Fruit fly (Drosophila melanogaster): ENCODE results near the gene Pgam5.

The Pgam5 gene

dm6 chrX:1849914-1850313 is 23.5 kb downstream of the Pgam5 start (continued):
- TF ChIP-seq jigr1 (GFP tag; IDR thresholded peaks at IDR 0.05): peak; percentile 27; the same call in 1 of the 3 replicates
- TF ChIP-seq CG10209 (GFP tag; optimal IDR thresholded peaks at IDR 0.05): peak; percentile 85
- peak in 1 of 2 experiments; percentile 58 for TF ChIP-seq Hr78 (GFP tag; optimal IDR thresholded peaks at IDR 0.05)
- no peak for TF ChIP-seq Nf-YA (GFP tag; IDR thresholded peaks at IDR 0.05)
- TF ChIP-seq oc (tag; optimal IDR thresholded peaks at IDR 0.05): peak; percentile 63
- TF ChIP-seq disco-r (GFP tag; optimal IDR thresholded peaks at IDR 0.05): peak; percentile 63
- TF ChIP-seq CG15601 (tag; optimal IDR thresholded peaks at IDR 0.05): peak; percentile 62
- TF ChIP-seq Fer3 (tag; optimal IDR thresholded peaks at IDR 0.05): peak; percentile 93
- TF ChIP-seq CG2120 (GFP tag; optimal IDR thresholded peaks at IDR 0.05): peak; percentile 95
- TF ChIP-seq esg (GFP tag; conservative IDR thresholded peaks at IDR 0.05): peak; percentile 67
- TF ChIP-seq pnt (GFP tag; optimal IDR thresholded peaks at IDR 0.05): peak; percentile 52
- peak; percentile 83 for TF ChIP-seq CG12299 (tag; optimal IDR thresholded peaks at IDR 0.05)
- TF ChIP-seq CG7839 (tag; optimal IDR thresholded peaks at IDR 0.05): peak; percentile 92
- TF ChIP-seq zf30C (GFP tag; optimal IDR thresholded peaks at IDR 0.05): peak; percentile 85
- peak; percentile 43 for TF ChIP-seq wor (GFP tag; IDR thresholded peaks at IDR 0.05)
- TF ChIP-seq tup (GFP tag; optimal IDR thresholded peaks at IDR 0.05): peak; percentile 70
- no peak for TF ChIP-seq CG17186 (GFP tag; optimal IDR thresholded peaks at IDR 0.05)
- no peak for TF ChIP-seq pros (GFP tag; optimal IDR thresholded peaks at IDR 0.05)
- TF ChIP-seq CG7372 (GFP tag; IDR thresholded peaks at IDR 0.05): peak; percentile 77
- peak; percentile 14 for TF ChIP-seq da (GFP tag; optimal IDR thresholded peaks at IDR 0.05)
- TF ChIP-seq Side (GFP tag; optimal IDR thresholded peaks at IDR 0.05): peak; percentile 68
- no peak for TF ChIP-seq CG11093 (GFP tag; IDR thresholded peaks at IDR 0.05)
- TF ChIP-seq Doc3 (GFP tag; IDR thresholded peaks at IDR 0.05; ENCODE audit: partially characterized antibody): no peak
- TF ChIP-seq CG9932 (GFP tag; IDR thresholded peaks at IDR 0.05): peak; percentile 83
- TF ChIP-seq CG42726 (GFP tag; IDR thresholded peaks at IDR 0.05; ENCODE audit: partially characterized antibody): no peak
- TF ChIP-seq cwo (GFP tag; optimal IDR thresholded peaks at IDR 0.05): peak; percentile 99
- peak; percentile 68 for TF ChIP-seq salm (tag; optimal IDR thresholded peaks at IDR 0.05)
- no peak for TF ChIP-seq Optix (GFP tag; IDR thresholded peaks at IDR 0.05)
- TF ChIP-seq Elba2 (GFP tag; optimal IDR thresholded peaks at IDR 0.05): no peak
- TF ChIP-seq MBD-R2 (GFP tag; IDR thresholded peaks at IDR 0.05): peak; percentile 63
- peak in 1 of 2 experiments; percentile 89 for TF ChIP-seq eve (GFP tag; optimal IDR thresholded peaks at IDR 0.05)
- TF ChIP-seq Antp (GFP tag; optimal IDR thresholded peaks at IDR 0.05): peak; percentile 56
- TF ChIP-seq CG10274 (GFP tag; optimal IDR thresholded peaks at IDR 0.05): peak; percentile 72
- no peak for TF ChIP-seq Gsc (GFP tag; IDR thresholded peaks at IDR 0.05)
- TF ChIP-seq Myb (GFP tag; optimal IDR thresholded peaks at IDR 0.05): peak; percentile 56
- no peak for TF ChIP-seq hbn (GFP tag; IDR thresholded peaks at IDR 0.05; ENCODE audit: partially characterized antibody)
- TF ChIP-seq Abd-B (GFP tag; optimal IDR thresholded peaks at IDR 0.05): peak; percentile 84
- peak; percentile 56 for TF ChIP-seq Oaz (GFP tag; IDR thresholded peaks at IDR 0.05)
- TF ChIP-seq CG15073 (GFP tag; optimal IDR thresholded peaks at IDR 0.05): no peak
- peak; percentile 45; the same call in 1 of the 2 replicates for TF ChIP-seq ttk (GFP tag; IDR thresholded peaks at IDR 0.05)
- TF ChIP-seq CG31224 (GFP tag; IDR thresholded peaks at IDR 0.05): peak; percentile 80
- peak; percentile 65 for TF ChIP-seq cg (GFP tag; optimal IDR thresholded peaks at IDR 0.05)
- peak; percentile 73 for TF ChIP-seq fd96Cb (tag; optimal IDR thresholded peaks at IDR 0.05)
- TF ChIP-seq CG4617 (GFP tag; optimal IDR thresholded peaks at IDR 0.05; ENCODE audit: borderline replicate concordance): peak; percentile 17
- TF ChIP-seq Blimp-1 (GFP tag; optimal IDR thresholded peaks at IDR 0.05): peak; percentile 80
- TF ChIP-seq pum (GFP tag; optimal IDR thresholded peaks at IDR 0.05): peak; percentile 58
- peak; percentile 94 for TF ChIP-seq gem (tag; optimal IDR thresholded peaks at IDR 0.05)
- peak; percentile 72 for TF ChIP-seq CHES-1-like (GFP tag; optimal IDR thresholded peaks at IDR 0.05)
- TF ChIP-seq exex (tag; optimal IDR thresholded peaks at IDR 0.05): peak; percentile 89
- no peak for TF ChIP-seq CG7745 (tag; optimal IDR thresholded peaks at IDR 0.05)

Measured in whole organism, embryonic.